Worm (Caenorhabditis elegans): Measurements from ENCODE around the gene sahd-1.

ce11 chrII:5512473-5513097, 2.2 kb downstream of the sahd-1 start:
- TF ChIP-seq ceh-9 (tag; optimal IDR thresholded peaks at IDR 0.05) (no peak), elt-1 (tag; optimal IDR thresholded peaks at IDR 0.05) (no peak), nhr-76 (tag; optimal IDR thresholded peaks at IDR 0.05) (no peak), nhr-25 (tag; optimal IDR thresholded peaks at IDR 0.05) (no peak), nhr-28 (tag; optimal IDR thresholded peaks at IDR 0.05) (no peak), R02D3.7 (tag; optimal IDR thresholded peaks at IDR 0.05) (no peak)

All from whole organism, L3 larva.